Worm (Caenorhabditis elegans) whole organism, L4 larva: ENCODE measurements around the gene idhg-1.

ENCODE experiments used
- T20F7.1 ChIP-seq: fragments of 200-800 bp; sonication (Bioruptor generic); optimal IDR thresholded peaks from 2 replicates; lab custom pipeline; 2018; ENCODE audit warnings: mild to moderate bottlenecking, missing genetic modification characterization, missing compliant biosample characterization
- Y48G9A.11 ChIP-seq: fragments of 200-800 bp; sonication (Bioruptor generic); IDR thresholded peaks from 2 replicates; pipeline ENCODE4 v1.3.6; 2022; ENCODE audit warnings: missing genetic modification reagents, missing genetic modification characterization, missing compliant biosample characterization
- Y75B8A.6 ChIP-seq: fragments of 200-800 bp; sonication (Bioruptor generic); IDR thresholded peaks from 2 replicates; pipeline ENCODE4 v1.3.6; 2022; ENCODE audit warnings: missing genetic modification reagents, missing genetic modification characterization, missing compliant biosample characterization
- ZK337.2 ChIP-seq: fragments of 200-800 bp; sonication (Bioruptor generic); IDR thresholded peaks from 2 replicates; pipeline ENCODE4 v1.3.6; 2022; ENCODE audit warnings: missing genetic modification reagents, missing genetic modification characterization, missing compliant biosample characterization
- ZK546.5 ChIP-seq, 2 experiments: sonication (generic microtip); optimal IDR thresholded peaks; 2 replicates each; lab custom pipeline; 2017; ENCODE audit warnings: missing biosample characterization in 2 of 2, missing genetic modification characterization in 2 of 2
- aha-1 ChIP-seq: fragments of 150-350 bp; peaks from one replicate; lab custom pipeline; 2014; ENCODE audit warnings: missing biosample characterization, missing genetic modification characterization
- ceh-20 ChIP-seq: fragments of 200-800 bp; sonication (Bioruptor generic); IDR thresholded peaks from 2 replicates; pipeline ENCODE4 v1.3.6; 2022; ENCODE audit warnings: missing genetic modification reagents, missing genetic modification characterization, missing compliant biosample characterization
- ceh-32 ChIP-seq: sonication (generic microtip); optimal IDR thresholded peaks from 2 replicates; lab custom pipeline; 2016; ENCODE audit warnings: mild to moderate bottlenecking, missing genetic modification characterization, missing compliant biosample characterization; ENCODE audit not compliant: poor library complexity
- ceh-82 ChIP-seq: sonication (generic microtip); optimal IDR thresholded peaks from 2 replicates; lab custom pipeline; 2017; ENCODE audit warnings: missing biosample characterization, missing genetic modification characterization
- daf-12 ChIP-seq: fragments of 150-350 bp; optimal IDR thresholded peaks from 2 replicates; lab custom pipeline; 2014; ENCODE audit warnings: missing biosample characterization, missing genetic modification reagents, missing genetic modification characterization
- daf-16 ChIP-seq, 3 experiments: sonication (generic microtip); optimal IDR thresholded peaks; 2 replicates each; lab custom pipeline; 2016 to 2017; ENCODE audit warnings: missing genetic modification characterization in 3 of 3, missing genetic modification reagents in 3 of 3, mild to moderate bottlenecking in 2 of 3, missing compliant biosample characterization in 2 of 3, missing biosample characterization in 1 of 3, moderate library complexity in 1 of 3
- daf-19 ChIP-seq: fragments of 200-800 bp; sonication (Bioruptor generic); conservative IDR thresholded peaks from 2 replicates; pipeline ENCODE4 v1.3.6; 2022; ENCODE audit warnings: missing genetic modification characterization, missing compliant biosample characterization
- dmd-6 ChIP-seq: fragments of 200-800 bp; sonication (Bioruptor generic); IDR thresholded peaks from 2 replicates; pipeline ENCODE4 v1.3.6; 2022; ENCODE audit warnings: missing genetic modification reagents, missing genetic modification characterization, missing compliant biosample characterization
- egl-43 ChIP-seq: fragments of 200-800 bp; sonication (Bioruptor generic); IDR thresholded peaks from 2 replicates; pipeline ENCODE4 v1.3.6; 2022; ENCODE audit warnings: missing genetic modification reagents, missing genetic modification characterization, missing compliant biosample characterization
- fos-1 ChIP-seq: fragments of 150-350 bp; optimal IDR thresholded peaks from 2 replicates; lab custom pipeline; 2014; ENCODE audit warnings: missing biosample characterization, missing genetic modification characterization
- hif-1 ChIP-seq, 2 experiments: sonication (generic microtip); optimal IDR thresholded peaks; 2 replicates each; lab custom pipeline; 2016 to 2017; ENCODE audit warnings: missing compliant biosample characterization in 2 of 2, missing genetic modification characterization in 2 of 2, missing genetic modification reagents in 2 of 2, missing genotype in 2 of 2, mild to moderate bottlenecking in 1 of 2
- hlh-11 ChIP-seq: fragments of 200-800 bp; sonication (Bioruptor generic); optimal IDR thresholded peaks from 2 replicates; lab custom pipeline; 2018; ENCODE audit warnings: mild to moderate bottlenecking, missing genetic modification characterization, missing compliant biosample characterization
- lin-1 ChIP-seq: fragments of 200-800 bp; sonication (Bioruptor generic); IDR thresholded peaks from 2 replicates; pipeline ENCODE4 v1.3.6; 2022; ENCODE audit warnings: missing genetic modification reagents, missing genetic modification characterization, missing compliant biosample characterization
- lin-15B ChIP-seq: fragments of 150-350 bp; sonication (generic microtip); optimal IDR thresholded peaks from 3 replicates; lab custom pipeline; 2014; ENCODE audit warnings: missing biosample characterization, missing genetic modification characterization
- lin-38 ChIP-seq: fragments of 200-800 bp; sonication (Bioruptor generic); IDR thresholded peaks from 2 replicates; pipeline ENCODE4 v1.3.6; 2022; ENCODE audit warnings: missing genetic modification reagents, missing genetic modification characterization, missing compliant biosample characterization
- mes-2 ChIP-seq: sonication (generic microtip); optimal IDR thresholded peaks from 2 replicates; lab custom pipeline; 2016; ENCODE audit warnings: missing genotype, mild to moderate bottlenecking, missing genetic modification characterization, missing compliant biosample characterization; ENCODE audit not compliant: poor library complexity, severe bottlenecking
- mxl-2 ChIP-seq: fragments of 200-800 bp; sonication (Bioruptor generic); conservative IDR thresholded peaks from 2 replicates; pipeline ENCODE4 v1.3.6; 2022; ENCODE audit warnings: missing genetic modification reagents, missing genetic modification characterization, missing compliant biosample characterization
- mxl-3 ChIP-seq: fragments of 200-800 bp; sonication (Bioruptor generic); optimal IDR thresholded peaks from 2 replicates; lab custom pipeline; 2018; ENCODE audit warnings: mild to moderate bottlenecking, missing genetic modification characterization, missing compliant biosample characterization
- nhr-10 ChIP-seq: fragments of 150-350 bp; optimal IDR thresholded peaks from 2 replicates; lab custom pipeline; 2014; ENCODE audit warnings: missing biosample characterization, missing genetic modification characterization
- nhr-237 ChIP-seq: sonication (generic microtip); optimal IDR thresholded peaks from 2 replicates; lab custom pipeline; 2017; ENCODE audit warnings: missing biosample characterization, missing genetic modification characterization
- nhr-25 ChIP-seq: sonication (generic microtip); optimal IDR thresholded peaks from 2 replicates; lab custom pipeline; 2017; ENCODE audit warnings: missing genetic modification characterization, mild to moderate bottlenecking, missing compliant biosample characterization, antibody characterized with exemption, moderate library complexity, borderline replicate concordance; ENCODE audit not compliant: insufficient read depth
- nhr-28 ChIP-seq: fragments of 150-350 bp; optimal IDR thresholded peaks from 2 replicates; lab custom pipeline; 2014; ENCODE audit warnings: missing biosample characterization, missing genetic modification characterization
- nhr-42 ChIP-seq: fragments of 200-800 bp; sonication (Bioruptor generic); IDR thresholded peaks from 2 replicates; pipeline ENCODE4 v1.3.6; 2022; ENCODE audit warnings: missing genetic modification characterization, missing compliant biosample characterization
- nhr-48 ChIP-seq: sonication (generic microtip); optimal IDR thresholded peaks from 2 replicates; lab custom pipeline; 2016; ENCODE audit warnings: mild to moderate bottlenecking, missing genetic modification characterization, missing compliant biosample characterization
- snpc-4 ChIP-seq: fragments of 150-350 bp; optimal IDR thresholded peaks from 2 replicates; lab custom pipeline; 2014; ENCODE audit warnings: missing biosample characterization, missing genetic modification characterization
- tra-1 ChIP-seq: fragments of 200-800 bp; sonication (Bioruptor generic); IDR thresholded peaks from 2 replicates; pipeline ENCODE4 v1.3.6; 2022; ENCODE audit warnings: missing genetic modification reagents, missing genetic modification characterization, missing compliant biosample characterization
- unc-130 ChIP-seq: sonication (generic microtip); optimal IDR thresholded peaks from 2 replicates; lab custom pipeline; 2016; ENCODE audit warnings: missing genetic modification reagents, missing genetic modification characterization, missing compliant biosample characterization
- unc-39 ChIP-seq: sonication (generic microtip); optimal IDR thresholded peaks from 2 replicates; lab custom pipeline; 2017; ENCODE audit warnings: missing biosample characterization, missing genetic modification characterization
- unc-62 ChIP-seq, 3 experiments: fragments of 150-350 bp in 1 of 3; sonication (generic microtip); optimal IDR thresholded peaks in 2 of 3; peaks in 1 of 3; 1 replicate in 1 of 3; 2 replicates in 2 of 3; lab custom pipeline; 2014 to 2017; ENCODE audit warnings: missing biosample characterization in 3 of 3, missing genetic modification characterization in 3 of 3, missing genetic modification reagents in 3 of 3, missing genotype in 1 of 3
- zfp-2 ChIP-seq: sonication (generic microtip); optimal IDR thresholded peaks from 2 replicates; lab custom pipeline; 2016; ENCODE audit warnings: mild to moderate bottlenecking, missing genetic modification characterization, missing compliant biosample characterization
- zfp-3 ChIP-seq: fragments of 200-800 bp; sonication (Bioruptor generic); conservative IDR thresholded peaks from 2 replicates; pipeline ENCODE4 v1.3.6; 2022; ENCODE audit warnings: missing genetic modification reagents, missing genetic modification characterization, missing compliant biosample characterization
- zip-2 ChIP-seq: fragments of 150-350 bp; optimal IDR thresholded peaks from 2 replicates; lab custom pipeline; 2014; ENCODE audit warnings: missing biosample characterization, missing genetic modification characterization

The idhg-1 gene

DNA sequence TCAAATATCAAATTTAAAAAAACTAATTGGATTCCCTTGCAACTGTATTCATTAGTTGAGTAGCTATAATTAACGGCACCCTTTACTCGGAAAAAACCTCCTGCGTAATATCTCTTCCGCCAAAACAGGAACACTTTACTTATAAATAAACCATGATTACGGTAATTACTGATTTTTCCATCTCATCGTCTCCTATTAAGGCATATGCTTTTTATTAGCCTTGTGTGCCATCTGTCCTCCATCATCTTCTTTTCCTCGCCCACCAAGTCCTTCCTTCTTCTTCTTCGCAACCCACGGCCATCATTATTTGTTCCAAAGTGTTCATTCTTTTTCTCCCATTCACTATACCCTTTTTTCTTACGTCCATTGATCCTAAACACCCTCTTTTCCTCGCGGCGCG is 49.2 kb upstream of the idhg-1 start:
- no peak for TF ChIP-seq fos-1 (tag; lab: Kevin White, UChicago)
- peak in 1 of 2 experiments; percentile 60 for TF ChIP-seq unc-62 (GFP tag; optimal IDR thresholded peaks at IDR 0.05 in 1 of 2; lab: Kevin White, UChicago)
- TF ChIP-seq unc-62 (tag; optimal IDR thresholded peaks at IDR 0.05; lab: Kevin White, UChicago): no peak

DNA sequence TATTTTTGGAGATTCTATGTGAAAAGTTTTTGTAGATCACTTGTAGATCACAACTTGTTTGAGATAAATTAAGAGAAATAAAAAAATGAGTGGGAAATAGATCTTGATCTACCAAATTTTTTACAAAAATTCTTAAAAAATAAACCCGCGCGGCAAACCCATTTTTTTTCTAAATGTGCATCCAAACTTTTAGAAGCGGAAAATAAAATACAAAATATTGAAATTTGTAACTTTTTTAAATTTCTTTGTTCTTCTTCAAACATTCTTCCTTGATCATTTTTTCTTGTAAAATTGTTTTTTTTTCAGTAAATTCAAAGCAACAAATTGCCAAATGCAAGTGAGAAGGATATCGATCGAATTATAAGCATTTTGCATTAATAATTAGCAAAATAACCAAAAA is 48.5 kb upstream of the idhg-1 start, which contains the start of gene cdh-4:
cdh-4 (plus strand) TSS at position 301 of the 400 bp plus-strand sequence.
- no peak for TF ChIP-seq T20F7.1 (GFP tag; lab: Kevin White, UChicago)

ce11 chrIII:4523411-4523810 is 45.2 kb upstream of the idhg-1 start:
- no peak for TF ChIP-seq ceh-82 (tag; lab: Kevin White, UChicago)
- no peak for TF ChIP-seq nhr-10 (tag; lab: Kevin White, UChicago)
- TF ChIP-seq Y75B8A.6 (GFP tag; lab: Robert Waterston, UW): no peak
- TF ChIP-seq unc-62 (GFP tag; optimal IDR thresholded peaks at IDR 0.05 in 1 of 2; lab: Kevin White, UChicago): peak in 1 of 2 experiments; percentile 89
- TF ChIP-seq unc-62 (tag; optimal IDR thresholded peaks at IDR 0.05; lab: Kevin White, UChicago): no peak

DNA sequence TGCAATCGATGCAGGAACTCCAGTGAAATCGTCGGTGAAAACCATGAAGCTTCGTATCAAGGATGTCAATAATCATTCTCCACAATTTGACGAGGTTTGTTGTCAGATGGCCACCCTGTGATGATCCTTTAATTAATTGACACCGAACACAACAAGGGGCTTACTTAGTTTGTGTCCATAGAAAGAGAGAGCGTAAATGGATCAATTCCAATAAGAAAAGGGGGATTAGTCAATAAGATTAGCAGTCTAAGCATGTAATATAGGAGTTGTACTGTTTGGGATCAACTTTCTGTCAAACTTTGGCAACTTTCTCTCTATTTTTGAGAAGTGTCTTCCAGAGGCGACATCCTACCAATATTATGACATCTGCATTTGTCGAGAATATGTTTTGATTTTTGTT is 44.5 kb upstream of the idhg-1 start:
- no peak for TF ChIP-seq nhr-28

- TF ChIP-seq nhr-42 (GFP tag; lab: Robert Waterston, UW) (no peak), unc-130 (GFP tag; lab: Kevin White, UChicago) (no peak), daf-12 (tag; lab: Kevin White, UChicago) (no peak), mxl-2 (no peak), Y48G9A.11 (no peak), unc-62 (GFP tag; optimal IDR thresholded peaks at IDR 0.05 in 1 of 2; lab: Kevin White, UChicago) (peak in 1 of 2 experiments; percentile 92), unc-62 (tag; optimal IDR thresholded peaks at IDR 0.05; lab: Kevin White, UChicago) (no peak), zfp-2 (tag; lab: Kevin White, UChicago) (no peak), mes-2 (tag; lab: Kevin White, UChicago) (no peak), lin-38 (GFP tag; lab: Robert Waterston, UW) (no peak), Y75B8A.6 (GFP tag; lab: Robert Waterston, UW) (no peak), ceh-32 (tag; lab: Kevin White, UChicago) (no peak), ceh-20 (no peak), aha-1 (tag; lab: Kevin White, UChicago) (peak; percentile 5), tra-1 (no peak), nhr-25 (no peak)
Measured at ce11 chrIII:4525998-4526397, 42.6 kb upstream of the idhg-1 start.

ce11 chrIII:4530968-4531367 is 37.6 kb upstream of the idhg-1 start:
- TF ChIP-seq unc-62 (GFP tag; optimal IDR thresholded peaks at IDR 0.05 in 1 of 2; lab: Kevin White, UChicago) (peak in 1 of 2 experiments; percentile 90), unc-62 (tag; optimal IDR thresholded peaks at IDR 0.05; lab: Kevin White, UChicago) (no peak), unc-39 (tag; lab: Kevin White, UChicago) (no peak), ZK546.5 (tag; optimal IDR thresholded peaks at IDR 0.05; lab: Kevin White, UChicago) (no peak), nhr-237 (tag; lab: Kevin White, UChicago) (no peak), daf-19 (no peak)

- TF ChIP-seq nhr-48 (tag; lab: Kevin White, UChicago): peak; percentile 57
- no peak for TF ChIP-seq hif-1 (tag; optimal IDR thresholded peaks at IDR 0.05; lab: Kevin White, UChicago)
- TF ChIP-seq dmd-6: peak; percentile 84
- TF ChIP-seq zfp-3: no peak
- no peak for TF ChIP-seq Y75B8A.6 (GFP tag; lab: Robert Waterston, UW)
- no peak for TF ChIP-seq egl-43 (GFP tag; lab: Robert Waterston, UW)
- TF ChIP-seq lin-1 (GFP tag; lab: Robert Waterston, UW): no peak
- no peak for TF ChIP-seq fos-1 (tag; lab: Kevin White, UChicago)
- TF ChIP-seq lin-15B (tag; lab: Kevin White, UChicago): no peak
- TF ChIP-seq mes-2 (tag; lab: Kevin White, UChicago): peak; percentile 9
- no peak for TF ChIP-seq mxl-3 (GFP tag; lab: Kevin White, UChicago)
- TF ChIP-seq nhr-28: peak; percentile 89
- no peak for TF ChIP-seq daf-16 (GFP tag; optimal IDR thresholded peaks at IDR 0.05; lab: Kevin White, UChicago)
- TF ChIP-seq daf-16 (tag; optimal IDR thresholded peaks at IDR 0.05; lab: Kevin White, UChicago): peak; percentile 86
- no peak for TF ChIP-seq ceh-32 (tag; lab: Kevin White, UChicago)
- no peak for TF ChIP-seq lin-38 (GFP tag; lab: Robert Waterston, UW)
- TF ChIP-seq ZK337.2: no peak
- TF ChIP-seq zip-2 (tag; lab: Kevin White, UChicago): no peak
- TF ChIP-seq hlh-11: peak; percentile 76
- TF ChIP-seq snpc-4 (tag; lab: Kevin White, UChicago): no peak
Measured at ce11 chrIII:4540604-4541003, 28.0 kb upstream of the idhg-1 start, which contains the start of gene ugt-62. TSS of gene ugt-62 (minus strand) at chrIII:4540623.
